Worm (Caenorhabditis elegans): ENCODE data around the gene sra-2.

ce11 chrII:9566045-9566444 lies 37.5 kb downstream of the sra-2 start:
- TF ChIP-seq tbx-37 (GFP tag; conservative IDR thresholded peaks at IDR 0.05) (peak; percentile 92), hnd-1 (tag; optimal IDR thresholded peaks at IDR 0.05) (peak; percentile 79), ama-1 (optimal IDR thresholded peaks at IDR 0.05) (no peak)
